Fruit fly (Drosophila melanogaster): Measurements from ENCODE around the gene hyx.
A peak's percentile ranks its signal among the peaks of the same experiment; 100 is the strongest.

hyx gene

DNA sequence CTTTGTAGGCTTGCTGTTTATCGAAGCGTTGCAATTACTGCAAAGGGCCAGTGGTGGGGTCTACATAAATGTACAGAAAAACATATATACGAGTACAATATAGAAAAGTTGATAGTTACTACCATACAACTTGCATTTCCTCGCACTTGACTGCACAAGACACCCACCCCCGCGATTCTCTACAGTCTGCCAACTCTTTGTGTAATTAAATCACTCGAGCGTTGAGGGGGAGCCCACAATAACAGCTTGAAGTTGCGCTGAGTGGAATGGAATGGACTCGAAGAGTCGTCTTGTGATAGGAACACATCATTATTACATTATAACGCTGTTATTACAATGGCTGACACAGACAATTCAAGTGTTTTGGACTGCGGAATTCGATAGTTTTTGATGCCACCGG, 9.1 kb upstream of the hyx start:
- no peak for TF ChIP-seq CG12942 (GFP tag; optimal IDR thresholded peaks at IDR 0.05)
- TF ChIP-seq z (GFP tag; IDR thresholded peaks at IDR 0.05) = peak; percentile 79
- TF ChIP-seq Bteb2 (GFP tag; optimal IDR thresholded peaks at IDR 0.05) = no peak
- no peak for TF ChIP-seq luna (GFP tag; optimal IDR thresholded peaks at IDR 0.05)
- no peak for TF ChIP-seq CG14710 (tag; optimal IDR thresholded peaks at IDR 0.05)
- no peak for TF ChIP-seq CG11504 (tag; optimal IDR thresholded peaks at IDR 0.05)
- peak; percentile 71 for TF ChIP-seq pros (GFP tag; optimal IDR thresholded peaks at IDR 0.05)
- no peak for TF ChIP-seq CG4854 (GFP tag; optimal IDR thresholded peaks at IDR 0.05)
- TF ChIP-seq stc (GFP tag; IDR thresholded peaks at IDR 0.05) = no peak
- TF ChIP-seq Oli (tag; optimal IDR thresholded peaks at IDR 0.05) = no peak
- no peak for TF ChIP-seq ind (GFP tag; optimal IDR thresholded peaks at IDR 0.05)
- TF ChIP-seq Med (GFP tag) = peak; percentile 66
- no peak for TF ChIP-seq jing (GFP tag; optimal IDR thresholded peaks at IDR 0.05)
- TF ChIP-seq kay (GFP tag; optimal IDR thresholded peaks at IDR 0.05) = no peak
- TF ChIP-seq ftz-f1 (GFP tag; optimal IDR thresholded peaks at IDR 0.05) = no peak
- no peak for TF ChIP-seq CG10431 (GFP tag; optimal IDR thresholded peaks at IDR 0.05)
- TF ChIP-seq CG2129 (GFP tag; IDR thresholded peaks at IDR 0.05; ENCODE audit: partially characterized antibody) = no peak
- TF ChIP-seq Taf1 (GFP tag; IDR thresholded peaks at IDR 0.05) = no peak
- TF ChIP-seq sd (tag; optimal IDR thresholded peaks at IDR 0.05) = peak; percentile 16
- peak; percentile 77 for TF ChIP-seq Ets65A (GFP tag)
- TF ChIP-seq her (GFP tag; optimal IDR thresholded peaks at IDR 0.05) = no peak
- no peak for TF ChIP-seq zen (tag; optimal IDR thresholded peaks at IDR 0.05)
- no peak for TF ChIP-seq jigr1 (GFP tag; IDR thresholded peaks at IDR 0.05)
- TF ChIP-seq sens (GFP tag) = peak; percentile 22
- TF ChIP-seq crol (GFP tag; IDR thresholded peaks at IDR 0.05) = peak; percentile 65
- TF ChIP-seq Jarid2 (GFP tag; optimal IDR thresholded peaks at IDR 0.05) = no peak
- no peak for TF ChIP-seq dan (GFP tag; IDR thresholded peaks at IDR 0.05)
- no peak for TF ChIP-seq dati (GFP tag; IDR thresholded peaks at IDR 0.05)
- no peak for TF ChIP-seq CG12236 (GFP tag; optimal IDR thresholded peaks at IDR 0.05)
- TF ChIP-seq Blimp-1 (GFP tag; optimal IDR thresholded peaks at IDR 0.05) = no peak
- TF ChIP-seq ara (GFP tag; IDR thresholded peaks at IDR 0.05) = no peak
- no peak for TF ChIP-seq CG17359 (tag; optimal IDR thresholded peaks at IDR 0.05)
- TF ChIP-seq Opbp (GFP tag; IDR thresholded peaks at IDR 0.05; ENCODE audit: partially characterized antibody) = no peak
- TF ChIP-seq CG9817 (tag; optimal IDR thresholded peaks at IDR 0.05) = no peak
- no peak for TF ChIP-seq CG34376 (GFP tag; optimal IDR thresholded peaks at IDR 0.05)

DNA sequence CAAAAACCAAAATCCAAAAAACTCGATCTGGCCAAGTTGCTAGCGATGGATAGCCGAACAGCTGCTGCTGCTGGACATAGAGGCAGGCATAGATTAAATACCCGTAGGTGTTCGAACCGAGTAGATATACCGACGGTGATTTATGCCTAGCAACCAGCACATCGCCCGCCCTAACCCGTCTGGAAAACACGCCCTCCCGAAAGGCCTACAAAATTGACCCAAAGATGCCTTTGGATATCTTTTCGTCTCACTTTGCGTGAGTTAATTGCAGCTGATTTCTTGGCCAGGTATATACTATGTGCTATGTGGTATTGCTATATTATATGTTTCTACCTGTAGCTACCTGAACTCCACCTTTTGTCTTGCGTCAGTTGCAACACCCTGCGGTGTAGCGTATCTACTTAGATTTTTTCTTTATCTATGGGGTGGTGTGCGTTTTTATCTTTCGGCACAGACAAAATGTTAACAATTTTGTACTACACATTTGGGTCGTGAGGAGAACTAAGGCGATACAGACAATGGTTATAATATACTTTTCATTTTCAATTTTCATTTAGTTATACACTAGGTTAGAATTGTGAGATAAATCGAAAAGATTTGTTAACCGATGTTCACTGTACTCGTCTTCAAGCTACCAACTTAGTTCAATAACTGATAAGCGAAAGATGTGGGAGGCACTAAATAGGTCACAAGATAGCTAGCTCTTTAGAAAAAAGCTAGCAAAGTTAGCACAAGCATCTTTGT, 8.4 kb upstream of the hyx start:
- no peak for TF ChIP-seq B-H2 (GFP tag; optimal IDR thresholded peaks at IDR 0.05)
- TF ChIP-seq D19B (GFP tag; optimal IDR thresholded peaks at IDR 0.05) = no peak
- TF ChIP-seq Med (GFP tag) = peak; percentile 64
- TF ChIP-seq CG5245 (GFP tag; optimal IDR thresholded peaks at IDR 0.05) = no peak
- no peak for TF ChIP-seq exex (tag; optimal IDR thresholded peaks at IDR 0.05)
- TF ChIP-seq Eip74EF (GFP tag; optimal IDR thresholded peaks at IDR 0.05) = no peak
- TF ChIP-seq Sox100B (GFP tag; optimal IDR thresholded peaks at IDR 0.05) = no peak
- TF ChIP-seq pita (GFP tag; optimal IDR thresholded peaks at IDR 0.05) = no peak
- no peak for TF ChIP-seq CG6654 (GFP tag; optimal IDR thresholded peaks at IDR 0.05)
- TF ChIP-seq CG16779 (GFP tag; IDR thresholded peaks at IDR 0.05) = no peak
- TF ChIP-seq da (GFP tag; optimal IDR thresholded peaks at IDR 0.05) = no peak
- TF ChIP-seq CG2129 (GFP tag; IDR thresholded peaks at IDR 0.05; ENCODE audit: partially characterized antibody) = no peak
- TF ChIP-seq bab2 (GFP tag; optimal IDR thresholded peaks at IDR 0.05) = no peak
- TF ChIP-seq chn (GFP tag; optimal IDR thresholded peaks at IDR 0.05) = no peak
- TF ChIP-seq tna (GFP tag; IDR thresholded peaks at IDR 0.05; ENCODE audit: partially characterized antibody) = no peak
- 0 out of 4 replicates have a peak, but pooled peaks have one; percentile 12 for TF ChIP-seq Dll (GFP tag; IDR thresholded peaks at IDR 0.05; ENCODE audit: partially characterized antibody)
- TF ChIP-seq fu2 (GFP tag; optimal IDR thresholded peaks at IDR 0.05) = no peak
- TF ChIP-seq D (optimal IDR thresholded peaks at IDR 0.05) = no peak
- no peak for TF ChIP-seq D (GFP tag; optimal IDR thresholded peaks at IDR 0.05)
